Worm (Caenorhabditis elegans) whole organism, L3 larva: Measurements from ENCODE around the gene F17C11.4.

ENCODE experiments used
- R02D3.7 ChIP-seq: fragments of 150-350 bp; optimal IDR thresholded peaks from 2 replicates; lab custom pipeline; 2014; ENCODE audit warnings: missing biosample characterization, missing genetic modification characterization
- ZK546.5 ChIP-seq: sonication (generic microtip); optimal IDR thresholded peaks from 2 replicates; lab custom pipeline; 2017; ENCODE audit warnings: missing biosample characterization, missing genetic modification characterization
- aly-2 ChIP-seq: fragments of 150-350 bp; optimal IDR thresholded peaks from 2 replicates; lab custom pipeline; 2014; ENCODE audit warnings: missing biosample characterization, missing genetic modification characterization
- ama-1 ChIP-seq: fragments of 150-350 bp; optimal IDR thresholded peaks from 2 replicates; lab custom pipeline; 2018
- ceh-16 ChIP-seq: sonication (generic microtip); optimal IDR thresholded peaks from 2 replicates; lab custom pipeline; 2017; ENCODE audit warnings: missing biosample characterization, missing genetic modification characterization
- ceh-82 ChIP-seq: fragments of 150-350 bp; optimal IDR thresholded peaks from 2 replicates; lab custom pipeline; 2014; ENCODE audit warnings: missing biosample characterization, missing genetic modification characterization
- ceh-9 ChIP-seq: sonication (generic microtip); optimal IDR thresholded peaks from 2 replicates; lab custom pipeline; 2018; ENCODE audit warnings: missing biosample characterization, missing genetic modification characterization
- daf-12 ChIP-seq: fragments of 150-350 bp; optimal IDR thresholded peaks from 2 replicates; lab custom pipeline; 2014; ENCODE audit warnings: missing biosample characterization, missing genetic modification reagents, missing genetic modification characterization
- elt-1 ChIP-seq: fragments of 150-350 bp; optimal IDR thresholded peaks from 2 replicates; lab custom pipeline; 2014; ENCODE audit warnings: missing biosample characterization, missing genetic modification characterization
- elt-2 ChIP-seq: sonication (generic microtip); optimal IDR thresholded peaks from 2 replicates; lab custom pipeline; 2016; ENCODE audit warnings: missing genetic modification reagents, mild to moderate bottlenecking, missing genetic modification characterization, missing compliant biosample characterization
- eor-1 ChIP-seq, 2 experiments: fragments of 150-350 bp; optimal IDR thresholded peaks; 2 replicates each; lab custom pipeline; 2014 to 2018; ENCODE audit warnings: missing biosample characterization in 2 of 2, missing genetic modification characterization in 2 of 2
- fkh-10 ChIP-seq: sonication (generic microtip); optimal IDR thresholded peaks from 2 replicates; lab custom pipeline; 2017; ENCODE audit warnings: missing biosample characterization, missing genetic modification reagents, missing genetic modification characterization
- fos-1 ChIP-seq: fragments of 150-350 bp; optimal IDR thresholded peaks from 2 replicates; lab custom pipeline; 2014; ENCODE audit warnings: missing biosample characterization, missing genetic modification characterization
- hmg-11 ChIP-seq: sonication (generic microtip); optimal IDR thresholded peaks from 2 replicates; lab custom pipeline; 2016; ENCODE audit warnings: missing genetic modification characterization, missing compliant biosample characterization
- lin-15B ChIP-seq: fragments of 150-350 bp; optimal IDR thresholded peaks from 2 replicates; lab custom pipeline; 2014; ENCODE audit warnings: missing biosample characterization, missing genetic modification characterization
- lin-39 ChIP-seq: fragments of 150-350 bp; optimal IDR thresholded peaks from 2 replicates; lab custom pipeline; 2018; ENCODE audit warnings: missing biosample characterization, missing genetic modification reagents, missing genetic modification characterization
- mdl-1 ChIP-seq: fragments of 150-350 bp; optimal IDR thresholded peaks from 2 replicates; lab custom pipeline; 2014; ENCODE audit warnings: missing biosample characterization, missing genetic modification characterization
- mml-1 ChIP-seq: fragments of 150-350 bp; sonication (generic microtip); optimal IDR thresholded peaks from 3 replicates; lab custom pipeline; 2014; ENCODE audit warnings: missing biosample characterization, missing genetic modification characterization
- nfya-1 ChIP-seq: sonication (generic microtip); optimal IDR thresholded peaks from 2 replicates; lab custom pipeline; 2017; ENCODE audit warnings: missing genetic modification characterization, mild to moderate bottlenecking, missing compliant biosample characterization, antibody characterized with exemption, moderate library complexity; ENCODE audit not compliant: insufficient read depth
- nhr-11 ChIP-seq: fragments of 150-350 bp; optimal IDR thresholded peaks from 2 replicates; lab custom pipeline; 2014; ENCODE audit warnings: missing biosample characterization, missing genetic modification characterization
- nhr-23 ChIP-seq: fragments of 150-350 bp; optimal IDR thresholded peaks from 2 replicates; lab custom pipeline; 2014; ENCODE audit warnings: missing biosample characterization, missing genetic modification reagents, missing genetic modification characterization
- nhr-237 ChIP-seq: fragments of 150-350 bp; optimal IDR thresholded peaks from 2 replicates; lab custom pipeline; 2014; ENCODE audit warnings: missing biosample characterization, missing genetic modification characterization
- nhr-25 ChIP-seq: sonication (generic microtip); optimal IDR thresholded peaks from 2 replicates; lab custom pipeline; 2017; ENCODE audit warnings: missing biosample characterization, missing genetic modification characterization
- nhr-28 ChIP-seq: fragments of 150-350 bp; optimal IDR thresholded peaks from 2 replicates; lab custom pipeline; 2014; ENCODE audit warnings: missing biosample characterization, missing genetic modification characterization
- nhr-43 ChIP-seq: sonication (generic microtip); optimal IDR thresholded peaks from 2 replicates; lab custom pipeline; 2016; ENCODE audit warnings: mild to moderate bottlenecking, missing genetic modification characterization, missing compliant biosample characterization; ENCODE audit not compliant: poor library complexity, severe bottlenecking
- nhr-76 ChIP-seq: fragments of 150-350 bp; sonication (generic microtip); optimal IDR thresholded peaks from 5 replicates; lab custom pipeline; 2014; ENCODE audit warnings: missing biosample characterization, missing genetic modification characterization
- nhr-77 ChIP-seq: fragments of 150-350 bp; optimal IDR thresholded peaks from 2 replicates; lab custom pipeline; 2014; ENCODE audit warnings: missing biosample characterization, missing genetic modification characterization
- pqm-1 ChIP-seq: fragments of 150-350 bp; optimal IDR thresholded peaks from 2 replicates; lab custom pipeline; 2017; ENCODE audit warnings: missing biosample characterization, missing genetic modification characterization, inconsistent platforms
- sea-2 ChIP-seq: fragments of 150-350 bp; sonication (generic microtip); optimal IDR thresholded peaks from 4 replicates; lab custom pipeline; 2014; ENCODE audit warnings: missing biosample characterization, missing genetic modification reagents, missing genetic modification characterization
- skn-1 ChIP-seq: fragments of 150-350 bp; optimal IDR thresholded peaks from 2 replicates; lab custom pipeline; 2014; ENCODE audit warnings: missing biosample characterization, missing genetic modification characterization
- snpc-4 ChIP-seq: fragments of 150-350 bp; optimal IDR thresholded peaks from 2 replicates; lab custom pipeline; 2014; ENCODE audit warnings: missing biosample characterization, missing genetic modification characterization
- tbx-2 ChIP-seq: sonication (generic microtip); optimal IDR thresholded peaks from 2 replicates; lab custom pipeline; 2016; ENCODE audit warnings: mild to moderate bottlenecking, missing genetic modification characterization, missing compliant biosample characterization
- unc-39 ChIP-seq: sonication (generic microtip); optimal IDR thresholded peaks from 4 replicates; lab custom pipeline; 2017; ENCODE audit warnings: missing biosample characterization, missing genetic modification characterization
- ztf-4 ChIP-seq: fragments of 150-350 bp; optimal IDR thresholded peaks from 2 replicates; lab custom pipeline; 2014; ENCODE audit warnings: missing biosample characterization, missing genetic modification characterization

The F17C11.4 gene

DNA sequence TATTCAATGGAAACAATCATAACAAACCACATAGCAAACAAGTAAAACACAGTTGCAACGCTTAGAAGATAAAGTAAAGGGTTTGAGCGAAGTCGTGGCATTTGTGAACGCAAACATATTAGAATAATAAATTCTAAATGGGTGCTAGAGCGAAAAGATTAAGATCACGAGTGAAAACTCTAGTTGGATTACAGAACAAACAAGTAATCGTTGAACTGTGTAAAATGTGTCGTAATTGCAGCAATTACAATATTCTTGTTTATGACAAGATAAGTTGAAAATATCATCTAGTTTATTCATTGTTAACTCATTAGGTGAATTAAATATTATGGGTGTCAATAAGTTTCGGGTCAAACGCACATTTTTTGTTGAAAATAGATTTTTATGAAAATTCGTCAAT is 49.0 kb upstream of the F17C11.4 start, which contains the start of gene F32D8.8:
TSS of gene F32D8.8 (minus strand) at position 101 of the 400 bp plus-strand sequence.
- TF ChIP-seq mdl-1 (tag; lab: Kevin White, UChicago) (no peak), skn-1 (no peak), ceh-9 (tag; lab: Kevin White, UChicago) (no peak), R02D3.7 (no peak), tbx-2 (tag; lab: Kevin White, UChicago) (no peak), aly-2 (tag; lab: Kevin White, UChicago) (no peak), fkh-10 (no peak), lin-39 (no peak), fos-1 (no peak), nhr-11 (tag; lab: Kevin White, UChicago) (no peak), mml-1 (tag; lab: Kevin White, UChicago) (no peak), nfya-1 (no peak)

DNA sequence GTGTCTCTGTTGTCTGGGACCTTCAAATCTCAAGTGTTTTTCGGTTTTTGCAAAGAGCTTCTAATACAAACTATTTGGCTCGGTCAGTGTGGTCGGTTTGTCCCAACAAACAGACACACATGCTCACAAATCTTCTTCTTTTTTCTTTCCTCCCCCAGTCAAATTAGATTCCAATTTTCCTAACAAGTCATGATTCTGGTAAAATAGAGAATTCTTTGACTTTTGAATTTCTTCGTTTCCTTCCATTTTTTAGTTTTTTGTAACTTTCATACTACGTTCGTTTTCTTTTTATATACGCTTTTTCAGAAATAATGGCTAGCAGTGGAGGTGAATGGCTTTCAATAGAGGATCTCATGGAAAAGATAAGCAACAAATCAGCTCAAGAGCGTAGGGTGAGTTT is 47.9 kb upstream of the F17C11.4 start, which contains the start of gene F32D8.15:
TSS of gene F32D8.15 (plus strand) at position 301 of the 400 bp plus-strand sequence.
- no peak for TF ChIP-seq pqm-1 (tag; lab: Kevin White, UChicago)
- no peak for TF ChIP-seq mdl-1 (tag; lab: Kevin White, UChicago)
- TF ChIP-seq nhr-25 (tag; lab: Kevin White, UChicago): no peak
- no peak for TF ChIP-seq nhr-237
- TF ChIP-seq hmg-11: no peak
- TF ChIP-seq elt-1 (tag; lab: Kevin White, UChicago): no peak
- TF ChIP-seq ama-1 (lab: Kevin White, UChicago): no peak
- no peak for TF ChIP-seq nhr-43 (tag; lab: Kevin White, UChicago)
- no peak for TF ChIP-seq sea-2 (GFP tag; lab: Kevin White, UChicago)
- TF ChIP-seq snpc-4: no peak
- no peak for TF ChIP-seq ztf-4 (tag; lab: Kevin White, UChicago)
- no peak for TF ChIP-seq nhr-28 (tag; lab: Kevin White, UChicago)
- TF ChIP-seq daf-12 (tag; lab: Kevin White, UChicago): no peak
- TF ChIP-seq ceh-82 (tag; lab: Kevin White, UChicago): no peak

DNA sequence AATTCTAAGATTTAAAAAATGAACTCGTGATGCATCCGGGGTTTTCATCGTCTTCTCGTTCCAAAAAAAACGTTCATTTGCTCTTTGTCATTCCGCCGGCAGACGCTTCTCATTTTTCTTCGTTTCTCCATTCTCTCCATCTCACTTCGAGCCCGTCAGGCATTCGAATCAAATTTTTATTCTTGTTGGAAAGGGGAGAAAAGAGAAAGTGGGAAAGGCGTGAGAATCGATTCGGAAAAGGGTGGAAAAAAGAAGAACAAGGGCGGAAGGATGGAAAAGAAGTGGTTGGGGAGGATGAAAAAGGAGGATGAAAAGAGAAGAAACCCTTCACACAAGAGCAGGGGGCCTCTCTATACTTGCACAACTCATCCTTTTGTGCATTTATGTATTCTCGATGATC is 46.9 kb upstream of the F17C11.4 start:
- TF ChIP-seq nfya-1 (peak; percentile 39), hmg-11 (peak; percentile 48), lin-39 (peak; percentile 52), fkh-10 (peak; percentile 52), aly-2 (tag; lab: Kevin White, UChicago) (no peak), mdl-1 (tag; lab: Kevin White, UChicago) (no peak), ceh-82 (tag; lab: Kevin White, UChicago) (no peak), daf-12 (tag; lab: Kevin White, UChicago) (no peak), sea-2 (GFP tag; lab: Kevin White, UChicago) (no peak)
- TF ChIP-seq, all 47 proteins: peak for 4

DNA sequence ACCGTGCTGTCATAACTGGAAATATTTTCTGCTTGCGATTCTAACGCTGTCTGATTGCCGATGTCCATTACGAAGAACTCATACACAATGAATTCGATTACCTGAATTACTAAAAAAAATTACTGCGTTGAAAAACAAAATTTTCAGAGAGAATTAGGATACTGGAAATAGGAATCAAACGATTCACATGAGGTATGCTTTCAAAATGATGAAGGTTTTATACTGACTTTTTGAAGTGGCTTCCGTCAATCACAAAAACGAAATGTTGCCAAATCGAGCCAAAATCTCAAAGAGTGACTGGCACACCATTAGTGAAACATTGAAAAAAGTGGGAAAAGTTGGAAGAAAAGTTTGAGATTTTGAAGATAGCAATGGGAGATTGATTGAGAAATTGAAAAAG is 42.6 kb upstream of the F17C11.4 start, which contains the start of gene zzz-1:
TSS of gene zzz-1 (minus strand) at position 101 of the 400 bp plus-strand sequence.
- TF ChIP-seq eor-1 (tag; optimal IDR thresholded peaks at IDR 0.05; lab: Kevin White, UChicago): no peak
- TF ChIP-seq elt-1 (tag; lab: Kevin White, UChicago): peak; percentile 86

DNA sequence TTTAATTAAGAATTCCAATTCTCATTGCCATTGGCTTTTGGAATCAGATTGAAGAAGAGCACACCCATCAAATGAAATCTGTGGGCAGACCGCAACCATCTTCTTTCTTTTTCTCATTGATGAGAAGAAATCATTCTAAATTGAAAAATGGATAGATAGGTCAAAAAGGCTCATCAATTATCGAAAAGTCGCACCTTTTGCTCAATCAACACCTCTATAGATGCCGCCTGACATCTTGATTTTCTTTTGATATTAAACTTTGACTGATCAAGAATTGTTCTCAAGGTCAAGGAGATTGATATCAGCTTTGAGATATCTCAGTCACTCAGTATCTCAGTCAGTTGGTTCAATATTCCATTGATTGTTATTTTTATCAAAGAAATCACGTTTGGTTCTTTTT is 41.7 kb upstream of the F17C11.4 start:
- no peak for TF ChIP-seq aly-2 (tag; lab: Kevin White, UChicago)
- TF ChIP-seq lin-15B (tag; lab: Kevin White, UChicago): no peak
- no peak for TF ChIP-seq nhr-76 (tag; lab: Kevin White, UChicago)
- no peak for TF ChIP-seq nhr-23 (tag; lab: Kevin White, UChicago)
- no peak for TF ChIP-seq R02D3.7
- TF ChIP-seq fos-1: no peak
- no peak for TF ChIP-seq nhr-11 (tag; lab: Kevin White, UChicago)
- TF ChIP-seq ama-1 (lab: Kevin White, UChicago): no peak
- no peak for TF ChIP-seq unc-39 (tag; lab: Kevin White, UChicago)
- no peak for TF ChIP-seq sea-2 (GFP tag; lab: Kevin White, UChicago)
- TF ChIP-seq lin-39: no peak
- no peak for TF ChIP-seq ZK546.5 (tag; lab: Kevin White, UChicago)
- no peak for TF ChIP-seq elt-2
- no peak for TF ChIP-seq nhr-237
- TF ChIP-seq fkh-10: no peak
- TF ChIP-seq ceh-16 (tag; lab: Kevin White, UChicago): no peak
- no peak for TF ChIP-seq ztf-4 (tag; lab: Kevin White, UChicago)
- TF ChIP-seq nhr-77 (tag; lab: Kevin White, UChicago): no peak
- no peak for TF ChIP-seq skn-1
- TF ChIP-seq, all 47 proteins: peak for 0
